In the genomic region with DNA sequence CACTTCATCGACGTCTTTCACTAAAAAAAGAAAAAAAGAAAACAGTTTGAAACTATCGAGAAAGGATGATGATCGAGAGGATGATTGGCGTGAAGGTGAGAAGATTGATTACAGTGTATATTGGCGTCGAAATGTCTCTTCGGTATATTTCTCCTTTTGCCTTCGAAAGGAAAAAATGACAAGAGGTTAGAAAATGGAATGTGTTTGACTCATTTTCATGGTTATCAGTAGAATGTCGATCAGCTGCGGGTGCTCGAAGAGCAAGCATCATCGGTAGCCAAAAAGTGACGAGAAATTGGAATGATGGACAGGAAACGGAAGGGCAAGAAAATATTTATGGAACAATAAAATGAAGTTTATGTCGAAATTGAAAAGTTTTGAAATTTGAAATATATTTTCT, we compare ENCODE assay signal across 5 worm cellular contexts.
TF ChIP-seq lines count a peak whose summit lies in the region.

No protein-coding gene starts in this region.

TF ChIP-seq in whole organism, L1 larva, 84 proteins besides CTCF, POLR2A, EP300 and RAD21:
- TF ChIP-seq blmp-1 (tag; optimal IDR thresholded peaks at IDR 0.05; lab: Kevin White, UChicago) (peak; percentile 65), efl-1 (optimal IDR thresholded peaks at IDR 0.05; lab: Kevin White, UChicago) (no peak), efl-1 (GFP tag; optimal IDR thresholded peaks at IDR 0.05 in 1 of 2; lab: Kevin White, UChicago) (peak in 1 of 2 experiments; percentile 8), hlh-4 (tag; optimal IDR thresholded peaks at IDR 0.05; lab: Kevin White, UChicago) (no peak), lir-3 (tag; optimal IDR thresholded peaks at IDR 0.05; lab: Kevin White, UChicago; ENCODE audit: poor library complexity) (no peak)

TF ChIP-seq in whole organism, L2 larva, 48 proteins besides CTCF, POLR2A, EP300 and RAD21:
- no peak for TF ChIP-seq ama-1 (optimal IDR thresholded peaks at IDR 0.05; lab: Kevin White, UChicago)
- TF ChIP-seq sma-3 (GFP tag; optimal IDR thresholded peaks at IDR 0.05; lab: Kevin White, UChicago): peak; percentile 23
- no peak for TF ChIP-seq ceh-16 (tag; optimal IDR thresholded peaks at IDR 0.05; lab: Kevin White, UChicago)
- peak; percentile 28 for TF ChIP-seq sma-9 (GFP tag; optimal IDR thresholded peaks at IDR 0.05; lab: Kevin White, UChicago)
- no peak for TF ChIP-seq sma-9 (tag; optimal IDR thresholded peaks at IDR 0.05; lab: Kevin White, UChicago)
- TF ChIP-seq zag-1 (tag; optimal IDR thresholded peaks at IDR 0.05; lab: Kevin White, UChicago): no peak
- no peak for TF ChIP-seq aly-2 (tag; optimal IDR thresholded peaks at IDR 0.05; lab: Kevin White, UChicago)
- TF ChIP-seq fos-1 (tag; optimal IDR thresholded peaks at IDR 0.05; lab: Kevin White, UChicago): peak; percentile 73
- TF ChIP-seq elt-3 (tag; optimal IDR thresholded peaks at IDR 0.05; lab: Kevin White, UChicago): no peak
- no peak for TF ChIP-seq unc-39 (tag; optimal IDR thresholded peaks at IDR 0.05; lab: Kevin White, UChicago)
- TF ChIP-seq unc-55 (GFP tag; optimal IDR thresholded peaks at IDR 0.05; lab: Kevin White, UChicago): no peak
TF ChIP-seq in whole organism, L2 larva: peak in this region for 3.

TF ChIP-seq in whole organism, L3 larva, 47 proteins besides CTCF, POLR2A, EP300 and RAD21:
- TF ChIP-seq ceh-9 (tag; optimal IDR thresholded peaks at IDR 0.05; lab: Kevin White, UChicago): no peak
- peak; percentile 35 for TF ChIP-seq elt-2 (tag; optimal IDR thresholded peaks at IDR 0.05; lab: Kevin White, UChicago)

TF ChIP-seq in whole organism, L4 larva, 104 proteins besides CTCF, POLR2A, EP300 and RAD21:
- TF ChIP-seq hmg-1.1 (GFP tag; IDR thresholded peaks at IDR 0.05; lab: Robert Waterston, UW) (no peak), nhr-6 (tag; optimal IDR thresholded peaks at IDR 0.05; lab: Kevin White, UChicago) (no peak), lir-3 (tag; optimal IDR thresholded peaks at IDR 0.05; lab: Kevin White, UChicago) (no peak), dmd-6 (GFP tag; IDR thresholded peaks at IDR 0.05; lab: Robert Waterston, UW) (peak; percentile 98), lim-7 (GFP tag; IDR thresholded peaks at IDR 0.05; lab: Robert Waterston, UW) (no peak), tra-1 (GFP tag; IDR thresholded peaks at IDR 0.05; lab: Robert Waterston, UW) (peak; percentile 58; the same call in 1 of the 2 replicates), ceh-20 (GFP tag; IDR thresholded peaks at IDR 0.05; lab: Robert Waterston, UW) (0 out of 2 replicates have a peak, but pooled peaks have one; percentile 21), mxl-2 (GFP tag; conservative IDR thresholded peaks at IDR 0.05; lab: Robert Waterston, UW) (no peak), F49E8.2 (tag; optimal IDR thresholded peaks at IDR 0.05; lab: Kevin White, UChicago; ENCODE audit: borderline replicate concordance) (no peak), D1046.2 (GFP tag; IDR thresholded peaks at IDR 0.05; lab: Robert Waterston, UW) (no peak), pqm-1 (tag; optimal IDR thresholded peaks at IDR 0.05; lab: Kevin White, UChicago) (peak; percentile 20), egl-43 (GFP tag; IDR thresholded peaks at IDR 0.05; lab: Robert Waterston, UW) (no peak), unc-39 (tag; optimal IDR thresholded peaks at IDR 0.05; lab: Kevin White, UChicago) (no peak), mdt-29 (GFP tag; IDR thresholded peaks at IDR 0.05; lab: Robert Waterston, UW) (no peak), daf-16 (GFP tag; optimal IDR thresholded peaks at IDR 0.05; lab: Kevin White, UChicago) (no peak), daf-16 (tag; optimal IDR thresholded peaks at IDR 0.05; lab: Kevin White, UChicago) (no peak), F44E2.7 (GFP tag; IDR thresholded peaks at IDR 0.05; lab: Robert Waterston, UW) (no peak), lin-29 (GFP tag; IDR thresholded peaks at IDR 0.05; lab: Robert Waterston, UW) (no peak), madf-5 (GFP tag; IDR thresholded peaks at IDR 0.05; lab: Robert Waterston, UW) (no peak), lsy-2 (tag; optimal IDR thresholded peaks at IDR 0.05; lab: Kevin White, UChicago) (no peak), zfp-3 (GFP tag; conservative IDR thresholded peaks at IDR 0.05; lab: Robert Waterston, UW) (no peak), fkh-10 (GFP tag; optimal IDR thresholded peaks at IDR 0.05; lab: Kevin White, UChicago) (no peak), nhr-48 (tag; optimal IDR thresholded peaks at IDR 0.05; lab: Kevin White, UChicago) (peak; percentile 74), ZK546.5 (tag; optimal IDR thresholded peaks at IDR 0.05; lab: Kevin White, UChicago) (no peak), hlh-11 (tag; optimal IDR thresholded peaks at IDR 0.05; lab: Kevin White, UChicago) (peak; percentile 63), dve-1 (tag; optimal IDR thresholded peaks at IDR 0.05; lab: Kevin White, UChicago; ENCODE audit: insufficient read depth) (peak; percentile 43), nhr-28 (tag; optimal IDR thresholded peaks at IDR 0.05; lab: Kevin White, UChicago) (peak; percentile 47)
TF ChIP-seq in whole organism, L4 larva: peak in this region for 8.

TF ChIP-seq in whole organism, young adult, 124 proteins besides CTCF, POLR2A, EP300 and RAD21:
- TF ChIP-seq bed-1 (GFP tag; IDR thresholded peaks at IDR 0.05; lab: Robert Waterston, UW) (no peak), ekl-4 (GFP tag; IDR thresholded peaks at IDR 0.05; lab: Robert Waterston, UW) (no peak), lag-1 (GFP tag; IDR thresholded peaks at IDR 0.05; lab: Robert Waterston, UW) (no peak), egl-44 (GFP tag; IDR thresholded peaks at IDR 0.05; lab: Robert Waterston, UW) (0 out of 2 replicates have a peak, but pooled peaks have one; percentile 17), let-607 (tag; optimal IDR thresholded peaks at IDR 0.05; lab: Kevin White, UChicago) (peak; percentile 33 to 43), ztf-22 (GFP tag; optimal IDR thresholded peaks at IDR 0.05; lab: Kevin White, UChicago) (peak; percentile 63), rec-8 (tag; optimal IDR thresholded peaks at IDR 0.05; lab: Kevin White, UChicago) (no peak), F55B11.4 (tag; optimal IDR thresholded peaks at IDR 0.05; lab: Kevin White, UChicago; ENCODE audit: borderline replicate concordance, insufficient read depth) (no peak), lin-35 (GFP tag; optimal IDR thresholded peaks at IDR 0.05; lab: Kevin White, UChicago) (no peak), atf-7 (tag; optimal IDR thresholded peaks at IDR 0.05; lab: Kevin White, UChicago) (peak; percentile 78), Y53F4B.3 (GFP tag; IDR thresholded peaks at IDR 0.05; lab: Robert Waterston, UW) (no peak), C06A6.2 (GFP tag; conservative IDR thresholded peaks at IDR 0.05; lab: Robert Waterston, UW) (0 out of 2 replicates have a peak, but pooled peaks have one; percentile 11), snpc-1.1 (tag; optimal IDR thresholded peaks at IDR 0.05; lab: Kevin White, UChicago; ENCODE audit: insufficient read depth) (no peak), tbp1 (GFP tag; optimal IDR thresholded peaks at IDR 0.05; lab: Kevin White, UChicago) (peak; percentile 6), cebp-1 (GFP tag; IDR thresholded peaks at IDR 0.05; lab: Robert Waterston, UW) (no peak), cebp-1 (tag; optimal IDR thresholded peaks at IDR 0.05; lab: Kevin White, UChicago) (peak; percentile 57), Y56A3A.18 (GFP tag; IDR thresholded peaks at IDR 0.05; lab: Robert Waterston, UW) (no peak), ets-4 (GFP tag; optimal IDR thresholded peaks at IDR 0.05; lab: Kevin White, UChicago) (peak; percentile 60), F57A8.1 (GFP tag; optimal IDR thresholded peaks at IDR 0.05; lab: Kevin White, UChicago) (no peak), nhr-80 (tag; optimal IDR thresholded peaks at IDR 0.05; lab: Kevin White, UChicago) (peak; percentile 97), nhr-90 (tag; optimal IDR thresholded peaks at IDR 0.05; lab: Kevin White, UChicago) (peak; percentile 17), madf-6 (GFP tag; IDR thresholded peaks at IDR 0.05; lab: Robert Waterston, UW) (no peak), dox-1 (GFP tag; IDR thresholded peaks at IDR 0.05; lab: Robert Waterston, UW) (peak; percentile 17; the same call in 1 of the 2 replicates), mcd-1 (GFP tag; IDR thresholded peaks at IDR 0.05; lab: Robert Waterston, UW) (no peak), unc-62 (GFP tag; optimal IDR thresholded peaks at IDR 0.05; lab: Kevin White, UChicago) (peak; percentile 71), ceh-79 (tag; optimal IDR thresholded peaks at IDR 0.05; lab: Kevin White, UChicago) (no peak)
